Fruit fly (Drosophila melanogaster) whole organism, prepupa: Measurements from ENCODE around the gene CG10839.

ENCODE experiments used
- CG8319 ChIP-seq: fragments of 200-800 bp; sonication (Bioruptor generic); optimal IDR thresholded peaks from 3 replicates; lab custom pipeline; 2016; ENCODE audit warnings: missing biosample characterization, missing genetic modification characterization
- Ets96B ChIP-seq: fragments of 200-800 bp; optimal IDR thresholded peaks from 2 replicates; lab custom pipeline; 2019; ENCODE audit warnings: missing biosample characterization, mild to moderate bottlenecking, missing genetic modification characterization, moderate library complexity
- Gug ChIP-seq: fragments of 200-800 bp; sonication (Bioruptor generic); IDR thresholded peaks from 2 replicates; pipeline ENCODE4 v1.3.6; 2022; ENCODE audit warnings: missing biosample characterization, missing genetic modification characterization
- Hr39 ChIP-seq: fragments of 200-800 bp; sonication (Bioruptor generic); optimal IDR thresholded peaks from 2 replicates; lab custom pipeline; 2016; ENCODE audit warnings: missing biosample characterization, missing genetic modification characterization
- acj6 ChIP-seq: fragments of 200-800 bp; sonication (Bioruptor generic); optimal IDR thresholded peaks from 3 replicates; lab custom pipeline; 2016; ENCODE audit warnings: missing biosample characterization, missing genetic modification characterization
- eg ChIP-seq: fragments of 200-800 bp; sonication (Bioruptor generic); IDR thresholded peaks from 3 replicates; pipeline ENCODE4 v1.3.6; 2022; ENCODE audit warnings: missing biosample characterization, missing genetic modification characterization
- fd85E ChIP-seq: fragments of 200-800 bp; sonication (Bioruptor generic); optimal IDR thresholded peaks from 3 replicates; lab custom pipeline; 2016; ENCODE audit warnings: missing biosample characterization, missing genetic modification characterization
- lz ChIP-seq: fragments of 200-800 bp; sonication (Bioruptor generic); optimal IDR thresholded peaks from 3 replicates; lab custom pipeline; 2016; ENCODE audit warnings: missing biosample characterization, missing genetic modification characterization
- net ChIP-seq: fragments of 200-800 bp; sonication (Bioruptor generic); optimal IDR thresholded peaks from 3 replicates; lab custom pipeline; 2016; ENCODE audit warnings: missing biosample characterization, missing genetic modification characterization
- pdm3 ChIP-seq: fragments of 200-800 bp; sonication (Bioruptor generic); optimal IDR thresholded peaks from 3 replicates; lab custom pipeline; 2016; ENCODE audit warnings: missing biosample characterization, missing genetic modification characterization

dm6 chr2L:15936138-15936537, 43.1 kb upstream of the CG10839 start:
- TF ChIP-seq Hr39 (GFP tag; lab: Kevin White, UChicago) (no peak), fd85E (GFP tag; lab: Kevin White, UChicago) (no peak), pdm3 (no peak), Gug (GFP tag; lab: Robert Waterston, UW) (no peak), lz (GFP tag; lab: Kevin White, UChicago) (no peak), net (no peak), CG8319 (GFP tag; lab: Kevin White, UChicago) (no peak), eg (no peak), Ets96B (no peak), acj6 (no peak)
